Worm (Caenorhabditis elegans): Measurements from ENCODE around the gene Y62F5A.10.

Y62F5A.10 gene

ce11 chrII:11473525-11474181, 47.7 kb upstream of the Y62F5A.10 start, which contains the start of the genes metl-1 and W02B12.11 (continued):
- TF ChIP-seq hlh-15 (tag; optimal IDR thresholded peaks at IDR 0.05): no peak
- TF ChIP-seq pqm-1 (tag; optimal IDR thresholded peaks at IDR 0.05): peak; percentile 31
- no peak for TF ChIP-seq ceh-45 (GFP tag; IDR thresholded peaks at IDR 0.05)
- TF ChIP-seq Y22D7AL.16 (tag; optimal IDR thresholded peaks at IDR 0.05): peak; percentile 26
- no peak for TF ChIP-seq lim-6 (tag; optimal IDR thresholded peaks at IDR 0.05)
- TF ChIP-seq ceh-14 (tag; optimal IDR thresholded peaks at IDR 0.05): peak; percentile 20
- TF ChIP-seq hlh-8 (tag; optimal IDR thresholded peaks at IDR 0.05): peak; percentile 7
- TF ChIP-seq madf-2 (tag; optimal IDR thresholded peaks at IDR 0.05): peak; percentile 63
- TF ChIP-seq F13H6.1 (tag; optimal IDR thresholded peaks at IDR 0.05): no peak
- no peak for TF ChIP-seq nhr-232 (tag; optimal IDR thresholded peaks at IDR 0.05)
- peak; percentile 66 for TF ChIP-seq elt-2 (tag; optimal IDR thresholded peaks at IDR 0.05)

- TF ChIP-seq ama-1 (optimal IDR thresholded peaks at IDR 0.05) (no peak), ref-2 (tag; optimal IDR thresholded peaks at IDR 0.05) (no peak), ahr-1 (tag; optimal IDR thresholded peaks at IDR 0.05) (no peak), unc-3 (GFP tag; conservative IDR thresholded peaks at IDR 0.05) (no peak), unc-3 (tag; optimal IDR thresholded peaks at IDR 0.05) (no peak), nhr-11 (tag; optimal IDR thresholded peaks at IDR 0.05) (no peak), K02D7.2 (tag; optimal IDR thresholded peaks at IDR 0.05) (no peak), lin-11 (tag; optimal IDR thresholded peaks at IDR 0.05) (no peak), F13H6.1 (tag; optimal IDR thresholded peaks at IDR 0.05) (no peak), syd-9 (tag; optimal IDR thresholded peaks at IDR 0.05) (no peak), ceh-45 (GFP tag; IDR thresholded peaks at IDR 0.05) (no peak), ceh-6 (GFP tag; optimal IDR thresholded peaks at IDR 0.05) (no peak), npax-4 (tag; optimal IDR thresholded peaks at IDR 0.05) (no peak), ceh-2 (tag; optimal IDR thresholded peaks at IDR 0.05) (no peak), ceh-30 (tag; optimal IDR thresholded peaks at IDR 0.05) (no peak), ceh-19 (GFP tag; optimal IDR thresholded peaks at IDR 0.05) (no peak), pha-2 (tag; optimal IDR thresholded peaks at IDR 0.05) (no peak), ceh-18 (tag; optimal IDR thresholded peaks at IDR 0.05) (no peak), ceh-31 (tag; optimal IDR thresholded peaks at IDR 0.05) (no peak), ceh-9 (tag; optimal IDR thresholded peaks at IDR 0.05) (no peak), elt-2 (tag; optimal IDR thresholded peaks at IDR 0.05) (no peak)
Observed at ce11 chrII:11476410-11476809, 45.0 kb upstream of the Y62F5A.10 start, which contains the start of gene W02B12.16. TSS of gene W02B12.16 (minus strand) at chrII:11476510.

- TF ChIP-seq ref-2 (tag; optimal IDR thresholded peaks at IDR 0.05): no peak
- no peak for TF ChIP-seq hlh-6 (tag; optimal IDR thresholded peaks at IDR 0.05)
- no peak for TF ChIP-seq unc-86 (tag; optimal IDR thresholded peaks at IDR 0.05)
- no peak for TF ChIP-seq K09A11.1 (tag; optimal IDR thresholded peaks at IDR 0.05; ENCODE audit: insufficient read depth)
Observed at ce11 chrII:11479076-11479475, 42.3 kb upstream of the Y62F5A.10 start, which contains the start of gene W02B12.12. TSS of gene W02B12.12 (minus strand) at chrII:11479176.

- peak; percentile 90 for TF ChIP-seq dmd-4 (tag; optimal IDR thresholded peaks at IDR 0.05; ENCODE audit: borderline replicate concordance)
- peak; percentile 70 for TF ChIP-seq unc-42 (tag; optimal IDR thresholded peaks at IDR 0.05)
- peak; percentile 80 for TF ChIP-seq pag-3 (tag; optimal IDR thresholded peaks at IDR 0.05; ENCODE audit: borderline replicate concordance)
- TF ChIP-seq ahr-1 (tag; optimal IDR thresholded peaks at IDR 0.05): peak; percentile 89
- peak; percentile 35 for TF ChIP-seq tbx-7 (tag; optimal IDR thresholded peaks at IDR 0.05)
- TF ChIP-seq sdc-2 (tag; optimal IDR thresholded peaks at IDR 0.05): peak; percentile 86
- no peak for TF ChIP-seq ama-1 (optimal IDR thresholded peaks at IDR 0.05)
- peak; percentile 84 for TF ChIP-seq K09A11.1 (tag; optimal IDR thresholded peaks at IDR 0.05; ENCODE audit: insufficient read depth)
- TF ChIP-seq ztf-16 (tag; optimal IDR thresholded peaks at IDR 0.05): peak; percentile 95
- TF ChIP-seq nfya-1 (tag; optimal IDR thresholded peaks at IDR 0.05): peak; percentile 81
- TF ChIP-seq rnt-1 (tag; optimal IDR thresholded peaks at IDR 0.05): peak; percentile 37
- peak; percentile 97 for TF ChIP-seq syd-9 (tag; optimal IDR thresholded peaks at IDR 0.05)
- TF ChIP-seq K02D7.2 (tag; optimal IDR thresholded peaks at IDR 0.05): peak; percentile 96
- TF ChIP-seq hlh-15 (tag; optimal IDR thresholded peaks at IDR 0.05): peak; percentile 96
- peak; percentile 95 for TF ChIP-seq tbx-2 (tag; optimal IDR thresholded peaks at IDR 0.05)
- peak; percentile 95 for TF ChIP-seq npax-4 (tag; optimal IDR thresholded peaks at IDR 0.05)
- TF ChIP-seq ceh-31 (tag; optimal IDR thresholded peaks at IDR 0.05): peak; percentile 85
- peak; percentile 94 for TF ChIP-seq nhr-232 (tag; optimal IDR thresholded peaks at IDR 0.05)
- TF ChIP-seq unc-86 (tag; optimal IDR thresholded peaks at IDR 0.05): peak; percentile 93
- peak; percentile 86 for TF ChIP-seq ceh-2 (tag; optimal IDR thresholded peaks at IDR 0.05)
- TF ChIP-seq fkh-6 (tag; optimal IDR thresholded peaks at IDR 0.05): peak; percentile 96
- TF ChIP-seq T23F11.4 (GFP tag; optimal IDR thresholded peaks at IDR 0.05): peak; percentile 94
- peak; percentile 96 for TF ChIP-seq ceh-34 (tag; optimal IDR thresholded peaks at IDR 0.05)
- peak; percentile 72 for TF ChIP-seq ceh-30 (tag; optimal IDR thresholded peaks at IDR 0.05)
- peak; percentile 97 for TF ChIP-seq ceh-24 (tag; optimal IDR thresholded peaks at IDR 0.05)
- peak; percentile 84 for TF ChIP-seq zip-5 (tag; optimal IDR thresholded peaks at IDR 0.05)
- TF ChIP-seq ceh-45 (GFP tag; IDR thresholded peaks at IDR 0.05): peak; percentile 95
Observed at ce11 chrII:11484600-11484999, 36.8 kb upstream of the Y62F5A.10 start.

All from whole organism, late embryonic.